Worm (Caenorhabditis elegans) whole organism, mixed stage, embryonic: ENCODE data around the gene T13G4.1.

Source experiments
- M03D4.4 ChIP-seq: sonication (generic microtip); optimal IDR thresholded peaks from 2 replicates; lab custom pipeline; 2017; ENCODE audit warnings: mild to moderate bottlenecking, missing genetic modification characterization, missing compliant biosample characterization
- blmp-1 ChIP-seq: fragments of 150-350 bp; optimal IDR thresholded peaks from 2 replicates; lab custom pipeline; 2014; ENCODE audit warnings: missing biosample characterization, missing genetic modification characterization
- ceh-39 ChIP-seq: fragments of 150-350 bp; optimal IDR thresholded peaks from 2 replicates; lab custom pipeline; 2014; ENCODE audit warnings: missing biosample characterization, missing genetic modification characterization
- ceh-83 ChIP-seq: fragments of 200-800 bp; sonication (Bioruptor generic); optimal IDR thresholded peaks from 2 replicates; lab custom pipeline; 2018; ENCODE audit warnings: mild to moderate bottlenecking, missing genetic modification characterization, missing compliant biosample characterization
- elt-1 ChIP-seq: sonication (generic microtip); optimal IDR thresholded peaks from 2 replicates; lab custom pipeline; 2017; ENCODE audit warnings: missing genetic modification characterization, mild to moderate bottlenecking, missing compliant biosample characterization, antibody characterized with exemption, moderate library complexity, borderline replicate concordance; ENCODE audit not compliant: insufficient read depth
- flh-1 ChIP-seq: fragments of 200-800 bp; sonication (Bioruptor generic); optimal IDR thresholded peaks from 2 replicates; lab custom pipeline; 2018; ENCODE audit warnings: mild to moderate bottlenecking, missing genetic modification characterization, moderate library complexity, missing compliant biosample characterization
- nhr-28 ChIP-seq: fragments of 150-350 bp; optimal IDR thresholded peaks from 2 replicates; lab custom pipeline; 2014; ENCODE audit warnings: missing biosample characterization, missing genetic modification characterization
- nhr-76 ChIP-seq: sonication (generic microtip); optimal IDR thresholded peaks from 2 replicates; lab custom pipeline; 2017; ENCODE audit warnings: missing biosample characterization, missing genetic modification characterization
- snpc-4 ChIP-seq: fragments of 150-350 bp; optimal IDR thresholded peaks from 2 replicates; lab custom pipeline; 2014; ENCODE audit warnings: missing biosample characterization, missing genetic modification characterization
- sptf-1 ChIP-seq: sonication (generic microtip); optimal IDR thresholded peaks from 2 replicates; lab custom pipeline; 2017; ENCODE audit warnings: mild to moderate bottlenecking, missing genetic modification characterization, moderate library complexity, missing compliant biosample characterization
- unc-120 ChIP-seq: sonication (generic microtip); optimal IDR thresholded peaks from 2 replicates; lab custom pipeline; 2017; ENCODE audit warnings: missing genetic modification characterization, missing compliant biosample characterization; ENCODE audit not compliant: poor library complexity, severe bottlenecking
- unc-39 ChIP-seq: fragments of 150-350 bp; optimal IDR thresholded peaks from 2 replicates; lab custom pipeline; 2014; ENCODE audit warnings: missing biosample characterization, missing genetic modification characterization
- unc-62 ChIP-seq: fragments of 150-350 bp; optimal IDR thresholded peaks from 2 replicates; lab custom pipeline; 2014; ENCODE audit warnings: missing biosample characterization, missing genetic modification reagents, missing genetic modification characterization
- ztf-11 ChIP-seq: fragments of 150-350 bp; optimal IDR thresholded peaks from 2 replicates; lab custom pipeline; 2014; ENCODE audit warnings: missing biosample characterization, missing genetic modification characterization

DNA sequence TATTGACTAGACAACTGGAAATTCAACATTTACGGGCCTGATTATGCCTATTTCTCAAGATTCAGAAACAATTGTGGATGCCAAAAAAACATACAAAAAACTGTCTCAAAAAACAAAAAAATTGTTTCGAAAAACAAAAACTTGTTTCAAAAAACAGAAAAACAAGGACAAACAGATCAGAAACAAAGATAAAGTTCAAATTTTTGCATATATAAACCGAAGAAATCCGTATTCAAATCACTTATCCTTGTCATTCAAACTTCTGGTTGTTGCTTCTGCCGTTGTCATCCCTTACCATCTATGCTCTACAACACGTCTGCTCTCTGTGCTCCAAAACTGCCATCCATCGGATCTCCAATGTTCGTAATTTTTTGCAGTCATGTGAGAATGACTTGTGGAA lies 38.3 kb upstream of the T13G4.1 start, which contains the start of gene R193.1:
- TF ChIP-seq M03D4.4 (tag; lab: Kevin White, UChicago) (no peak), ztf-11 (tag; lab: Kevin White, UChicago) (no peak), nhr-76 (tag; lab: Kevin White, UChicago) (no peak), unc-120 (tag; lab: Kevin White, UChicago) (no peak), unc-39 (tag; lab: Kevin White, UChicago) (no peak), elt-1 (tag; lab: Kevin White, UChicago) (no peak), blmp-1 (no peak), ceh-39 (no peak), nhr-28 (tag; lab: Kevin White, UChicago) (no peak), unc-62 (GFP tag; lab: Kevin White, UChicago) (no peak), flh-1 (GFP tag; lab: Kevin White, UChicago) (no peak), ceh-83 (no peak), snpc-4 (tag; lab: Kevin White, UChicago) (no peak), sptf-1 (tag; lab: Kevin White, UChicago) (no peak)
